Worm (Caenorhabditis elegans) whole organism, mixed stage, embryonic: ENCODE measurements around the gene mogs-1.

Experiments
- M03D4.4 ChIP-seq: sonication (generic microtip); optimal IDR thresholded peaks from 2 replicates; lab custom pipeline; 2017; ENCODE audit warnings: mild to moderate bottlenecking, missing genetic modification characterization, missing compliant biosample characterization
- blmp-1 ChIP-seq: fragments of 150-350 bp; optimal IDR thresholded peaks from 2 replicates; lab custom pipeline; 2014; ENCODE audit warnings: missing biosample characterization, missing genetic modification characterization
- ceh-39 ChIP-seq: fragments of 150-350 bp; optimal IDR thresholded peaks from 2 replicates; lab custom pipeline; 2014; ENCODE audit warnings: missing biosample characterization, missing genetic modification characterization
- ceh-83 ChIP-seq: fragments of 200-800 bp; sonication (Bioruptor generic); optimal IDR thresholded peaks from 2 replicates; lab custom pipeline; 2018; ENCODE audit warnings: mild to moderate bottlenecking, missing genetic modification characterization, missing compliant biosample characterization
- ces-1 ChIP-seq: fragments of 150-350 bp; optimal IDR thresholded peaks from 2 replicates; lab custom pipeline; 2014; ENCODE audit warnings: missing biosample characterization, missing genetic modification reagents, missing genetic modification characterization
- cnd-1 ChIP-seq: fragments of 200-800 bp; sonication (Bioruptor generic); optimal IDR thresholded peaks from 2 replicates; lab custom pipeline; 2018; ENCODE audit warnings: mild to moderate bottlenecking, missing genetic modification characterization, missing compliant biosample characterization
- elt-1 ChIP-seq: sonication (generic microtip); optimal IDR thresholded peaks from 2 replicates; lab custom pipeline; 2017; ENCODE audit warnings: missing genetic modification characterization, mild to moderate bottlenecking, missing compliant biosample characterization, antibody characterized with exemption, moderate library complexity, borderline replicate concordance; ENCODE audit not compliant: insufficient read depth
- elt-3 ChIP-seq: fragments of 150-350 bp; optimal IDR thresholded peaks from 2 replicates; lab custom pipeline; 2014; ENCODE audit warnings: missing biosample characterization, missing genetic modification characterization
- flh-1 ChIP-seq: fragments of 200-800 bp; sonication (Bioruptor generic); optimal IDR thresholded peaks from 2 replicates; lab custom pipeline; 2018; ENCODE audit warnings: mild to moderate bottlenecking, missing genetic modification characterization, moderate library complexity, missing compliant biosample characterization
- hlh-1 ChIP-seq: fragments of 150-350 bp; optimal IDR thresholded peaks from 2 replicates; lab custom pipeline; 2014; ENCODE audit warnings: missing biosample characterization, missing genetic modification reagents, missing genetic modification characterization
- lin-13 ChIP-seq: fragments of 150-350 bp; optimal IDR thresholded peaks from 2 replicates; lab custom pipeline; 2014; ENCODE audit warnings: missing biosample characterization, missing genetic modification characterization
- lin-32 ChIP-seq: fragments of 200-800 bp; sonication (Bioruptor generic); optimal IDR thresholded peaks from 2 replicates; lab custom pipeline; 2018; ENCODE audit warnings: mild to moderate bottlenecking, missing genetic modification characterization, missing compliant biosample characterization
- lsy-2 ChIP-seq: fragments of 150-350 bp; optimal IDR thresholded peaks from 2 replicates; lab custom pipeline; 2014; ENCODE audit warnings: missing biosample characterization, missing genetic modification characterization
- mab-5 ChIP-seq: fragments of 150-350 bp; optimal IDR thresholded peaks from 2 replicates; lab custom pipeline; 2014; ENCODE audit warnings: missing biosample characterization, missing genetic modification characterization
- mep-1 ChIP-seq: fragments of 150-350 bp; optimal IDR thresholded peaks from 2 replicates; lab custom pipeline; 2017; ENCODE audit warnings: missing biosample characterization, missing genetic modification reagents, missing genetic modification characterization, inconsistent platforms
- nhr-12 ChIP-seq: fragments of 150-350 bp; optimal IDR thresholded peaks from 2 replicates; lab custom pipeline; 2014; ENCODE audit warnings: missing biosample characterization, missing genetic modification characterization
- nhr-2 ChIP-seq: fragments of 150-350 bp; optimal IDR thresholded peaks from 2 replicates; lab custom pipeline; 2014; ENCODE audit warnings: missing biosample characterization, missing genetic modification characterization
- nhr-237 ChIP-seq: fragments of 150-350 bp; optimal IDR thresholded peaks from 2 replicates; lab custom pipeline; 2014; ENCODE audit warnings: missing biosample characterization, missing genetic modification characterization
- nhr-28 ChIP-seq: fragments of 150-350 bp; optimal IDR thresholded peaks from 2 replicates; lab custom pipeline; 2014; ENCODE audit warnings: missing biosample characterization, missing genetic modification characterization
- pha-4 ChIP-seq: fragments of 150-350 bp; optimal IDR thresholded peaks from 2 replicates; lab custom pipeline; 2018; ENCODE audit warnings: missing biosample characterization, missing genetic modification reagents, missing genetic modification characterization
- sem-2 ChIP-seq: fragments of 200-800 bp; sonication (Bioruptor generic); optimal IDR thresholded peaks from 2 replicates; lab custom pipeline; 2018; ENCODE audit warnings: mild to moderate bottlenecking, missing genetic modification characterization, missing compliant biosample characterization
- snpc-4 ChIP-seq: fragments of 150-350 bp; optimal IDR thresholded peaks from 2 replicates; lab custom pipeline; 2014; ENCODE audit warnings: missing biosample characterization, missing genetic modification characterization
- tbx-8 ChIP-seq: fragments of 200-800 bp; sonication (Bioruptor generic); optimal IDR thresholded peaks from 2 replicates; lab custom pipeline; 2018; ENCODE audit warnings: mild to moderate bottlenecking, missing genetic modification characterization, moderate library complexity, missing compliant biosample characterization
- unc-120 ChIP-seq: sonication (generic microtip); optimal IDR thresholded peaks from 2 replicates; lab custom pipeline; 2017; ENCODE audit warnings: missing genetic modification characterization, missing compliant biosample characterization; ENCODE audit not compliant: poor library complexity, severe bottlenecking
- unc-39 ChIP-seq: fragments of 150-350 bp; optimal IDR thresholded peaks from 2 replicates; lab custom pipeline; 2014; ENCODE audit warnings: missing biosample characterization, missing genetic modification characterization
- unc-62 ChIP-seq: fragments of 150-350 bp; optimal IDR thresholded peaks from 2 replicates; lab custom pipeline; 2014; ENCODE audit warnings: missing biosample characterization, missing genetic modification reagents, missing genetic modification characterization
- zip-8 ChIP-seq: fragments of 150-350 bp; optimal IDR thresholded peaks from 2 replicates; lab custom pipeline; 2014; ENCODE audit warnings: missing biosample characterization, missing genetic modification characterization
- ztf-11 ChIP-seq: fragments of 150-350 bp; optimal IDR thresholded peaks from 2 replicates; lab custom pipeline; 2014; ENCODE audit warnings: missing biosample characterization, missing genetic modification characterization

Gene mogs-1

ce11 chrIV:10985568-10986035 lies 36.1 kb downstream of the mogs-1 start, which contains the start of gene cyb-2.1:
TSS of gene cyb-2.1 (plus strand) at chrIV:10985985.
- TF ChIP-seq lin-13 (tag; lab: Kevin White, UChicago) = no peak
- no peak for TF ChIP-seq mab-5 (tag; lab: Kevin White, UChicago)
- TF ChIP-seq nhr-2 (tag; lab: Kevin White, UChicago) = no peak
- TF ChIP-seq ceh-39 (tag; lab: Kevin White, UChicago) = no peak
- TF ChIP-seq unc-62 (GFP tag; lab: Kevin White, UChicago) = no peak
- no peak for TF ChIP-seq ztf-11
- no peak for TF ChIP-seq nhr-237
- TF ChIP-seq tbx-8 (GFP tag; lab: Kevin White, UChicago) = no peak
- TF ChIP-seq flh-1 (GFP tag; lab: Kevin White, UChicago) = no peak
- TF ChIP-seq cnd-1 (tag; lab: Kevin White, UChicago) = no peak
- no peak for TF ChIP-seq ceh-83
- no peak for TF ChIP-seq lsy-2
- TF ChIP-seq mep-1 (tag; lab: Kevin White, UChicago) = no peak
- no peak for TF ChIP-seq blmp-1
- TF ChIP-seq pha-4 (tag; lab: Kevin White, UChicago) = no peak
- TF ChIP-seq unc-39 = no peak
- TF ChIP-seq M03D4.4 (tag; lab: Kevin White, UChicago) = no peak
- no peak for TF ChIP-seq sem-2 (GFP tag; lab: Kevin White, UChicago)
- no peak for TF ChIP-seq elt-3 (tag; lab: Kevin White, UChicago)
- no peak for TF ChIP-seq nhr-12 (tag; lab: Kevin White, UChicago)
- TF ChIP-seq, all 35 proteins: peak for 0

DNA sequence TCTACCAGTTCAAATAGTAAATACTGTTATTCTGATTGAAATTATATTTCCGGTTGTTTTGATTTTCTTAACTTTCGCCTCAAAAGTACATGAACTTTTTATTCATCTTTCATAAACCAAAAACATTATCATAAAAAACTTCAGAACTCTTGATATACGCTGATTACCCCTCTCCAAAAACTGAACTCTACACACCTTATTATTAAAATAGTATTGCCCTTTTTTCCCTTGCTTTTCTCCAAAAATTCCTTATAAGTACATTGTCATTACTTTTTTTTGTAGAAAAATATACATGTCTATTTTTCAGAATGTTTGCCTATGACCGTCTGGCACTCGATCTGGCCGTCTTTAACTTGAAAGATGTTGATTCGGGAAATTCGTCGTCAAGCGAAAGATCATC lies 40.0 kb downstream of the mogs-1 start, which contains the start of gene Y43E12A.2:
Gene Y43E12A.2, plus strand, starts transcription at position 301 of the 400 bp plus-strand sequence.
- no peak for TF ChIP-seq hlh-1 (tag; lab: Kevin White, UChicago)

ce11 chrIV:10980628-10981027 lies 41.1 kb downstream of the mogs-1 start:
- TF ChIP-seq ces-1 (GFP tag; lab: Kevin White, UChicago) (no peak), zip-8 (tag; lab: Kevin White, UChicago) (no peak)

DNA sequence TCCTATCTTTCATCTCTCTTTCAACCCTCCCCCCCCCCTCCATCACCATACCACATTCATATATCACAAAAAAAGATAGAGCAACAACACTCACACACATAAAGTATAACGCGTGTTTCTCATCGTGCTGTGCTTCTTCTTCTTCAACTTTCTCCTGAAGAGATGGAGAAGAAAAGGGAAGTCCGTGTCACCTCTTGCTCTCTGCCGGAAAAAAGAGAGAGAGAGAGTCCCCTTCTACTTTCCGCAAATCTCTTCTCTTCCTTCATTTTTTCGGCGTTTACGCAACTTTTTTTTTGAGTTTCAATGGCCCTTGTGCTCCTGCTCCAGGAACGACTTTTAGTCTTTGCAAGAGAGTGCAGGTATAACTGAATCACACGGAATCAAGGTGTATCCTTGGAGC lies 42.0 kb downstream of the mogs-1 start:
- TF ChIP-seq unc-120 (tag; lab: Kevin White, UChicago) (peak; percentile 19), nhr-28 (tag; lab: Kevin White, UChicago) (no peak)
- TF ChIP-seq, all 35 proteins: peak for 1

- no peak for TF ChIP-seq ceh-83
- TF ChIP-seq zip-8 (tag; lab: Kevin White, UChicago) = no peak
- TF ChIP-seq pha-4 (tag; lab: Kevin White, UChicago) = no peak
- no peak for TF ChIP-seq lsy-2
- no peak for TF ChIP-seq elt-3 (tag; lab: Kevin White, UChicago)
- TF ChIP-seq tbx-8 (GFP tag; lab: Kevin White, UChicago) = no peak
- no peak for TF ChIP-seq nhr-2 (tag; lab: Kevin White, UChicago)
- TF ChIP-seq unc-39 = no peak
- no peak for TF ChIP-seq flh-1 (GFP tag; lab: Kevin White, UChicago)
- TF ChIP-seq M03D4.4 (tag; lab: Kevin White, UChicago) = no peak
- TF ChIP-seq lin-32 = no peak
- no peak for TF ChIP-seq mab-5 (tag; lab: Kevin White, UChicago)
- no peak for TF ChIP-seq nhr-12 (tag; lab: Kevin White, UChicago)
- no peak for TF ChIP-seq unc-62 (GFP tag; lab: Kevin White, UChicago)
- no peak for TF ChIP-seq lin-13 (tag; lab: Kevin White, UChicago)
- TF ChIP-seq nhr-237 = no peak
- TF ChIP-seq nhr-28 (tag; lab: Kevin White, UChicago) = no peak
- TF ChIP-seq ceh-39 (tag; lab: Kevin White, UChicago) = no peak
- TF ChIP-seq ztf-11 = no peak
- TF ChIP-seq sem-2 (GFP tag; lab: Kevin White, UChicago) = no peak
These were observed 43.1 kb downstream of the mogs-1 start for ce11 chrIV:10978641-10979040.

DNA sequence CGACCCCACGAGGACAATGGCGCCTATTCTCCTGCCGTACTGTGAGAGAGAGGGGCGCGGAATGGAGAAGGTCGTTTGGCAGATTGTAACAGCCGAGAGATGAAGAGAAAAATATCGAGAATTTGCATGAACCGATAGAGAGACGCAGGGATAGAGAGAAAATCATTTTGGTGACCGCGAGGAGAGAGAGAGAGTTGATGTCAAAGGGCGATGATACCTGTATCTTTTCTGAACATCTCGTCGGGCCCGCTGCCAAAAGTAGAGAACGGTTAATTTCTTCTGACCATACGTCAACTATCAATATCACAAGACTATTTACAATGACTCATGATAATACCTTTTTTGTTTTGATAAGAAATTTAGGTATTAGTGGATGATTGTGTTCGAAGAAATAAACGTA lies 45.8 kb downstream of the mogs-1 start:
- peak; percentile 21 for TF ChIP-seq elt-1 (tag; lab: Kevin White, UChicago)
- TF ChIP-seq mab-5 (tag; lab: Kevin White, UChicago) = no peak
- no peak for TF ChIP-seq snpc-4 (tag; lab: Kevin White, UChicago)
